Fruit fly (Drosophila melanogaster): ENCODE measurements around the gene CG11696.

dm6 chrX:11542502-11542901 lies 31.0 kb upstream of the CG11696 start:
- TF ChIP-seq unc-4 (GFP tag; IDR thresholded peaks at IDR 0.05; ENCODE audit: partially characterized antibody), result no peak
- no peak for TF ChIP-seq CG11456 (GFP tag; IDR thresholded peaks at IDR 0.05)
- TF ChIP-seq fu2 (GFP tag; optimal IDR thresholded peaks at IDR 0.05), result no peak
- TF ChIP-seq hb (GFP tag; IDR thresholded peaks at IDR 0.05; ENCODE audit: partially characterized antibody), result no peak
- TF ChIP-seq Six4 (GFP tag; optimal IDR thresholded peaks at IDR 0.05), result no peak
- TF ChIP-seq Dll (GFP tag; IDR thresholded peaks at IDR 0.05; ENCODE audit: partially characterized antibody), result no peak
- no peak for TF ChIP-seq CG10366 (GFP tag; IDR thresholded peaks at IDR 0.05)
- TF ChIP-seq mld (GFP tag; IDR thresholded peaks at IDR 0.05; ENCODE audit: partially characterized antibody), result no peak
- no peak for TF ChIP-seq CG11398 (GFP tag; optimal IDR thresholded peaks at IDR 0.05)

All from whole organism, embryonic.